Worm (Caenorhabditis elegans): Measurements from ENCODE around the gene F13E9.19.

- TF ChIP-seq ama-1 (optimal IDR thresholded peaks at IDR 0.05) (no peak), snu-23 (GFP tag; optimal IDR thresholded peaks at IDR 0.05) (no peak), lin-13 (GFP tag; optimal IDR thresholded peaks at IDR 0.05) (no peak), lir-3 (tag; optimal IDR thresholded peaks at IDR 0.05; ENCODE audit: poor library complexity) (no peak), unc-130 (tag; optimal IDR thresholded peaks at IDR 0.05) (no peak), tbx-2 (tag; optimal IDR thresholded peaks at IDR 0.05) (no peak), nhr-12 (tag; optimal IDR thresholded peaks at IDR 0.05) (no peak), unc-62 (GFP tag; optimal IDR thresholded peaks at IDR 0.05) (no peak)
Observed at ce11 chrIV:10899091-10899490, at the start of gene F13E9.19, which contains the start of gene F13E9.9.
